Fruit fly (Drosophila melanogaster) whole organism, prepupa: ENCODE results near the gene CG32563.

Experiments used
- Blimp-1 ChIP-seq: fragments of 200-800 bp; sonication (Bioruptor generic); optimal IDR thresholded peaks from 3 replicates; lab custom pipeline; 2017; ENCODE audit warnings: missing biosample characterization, missing genetic modification characterization, mild to moderate bottlenecking, moderate library complexity, missing genetic modification reagents
- CG10631 ChIP-seq: fragments of 200-800 bp; sonication (Bioruptor generic); optimal IDR thresholded peaks from 2 replicates; lab custom pipeline; 2016; ENCODE audit warnings: missing biosample characterization, missing genetic modification characterization
- CG10669 ChIP-seq: fragments of 200-800 bp; sonication (Bioruptor generic); optimal IDR thresholded peaks from 3 replicates; lab custom pipeline; 2018; ENCODE audit warnings: missing biosample characterization, mild to moderate bottlenecking, missing genetic modification characterization, moderate library complexity
- CG11294 ChIP-seq: fragments of 200-800 bp; sonication (Bioruptor generic); IDR thresholded peaks from 2 replicates; pipeline ENCODE4 v1.3.6; 2022; ENCODE audit warnings: missing biosample characterization, missing genetic modification characterization
- CG11762 ChIP-seq: fragments of 200-800 bp; sonication (Bioruptor generic); optimal IDR thresholded peaks from 3 replicates; lab custom pipeline; 2016; ENCODE audit warnings: missing biosample characterization, missing genetic modification characterization; ENCODE audit not compliant: insufficient read depth
- CG11902 ChIP-seq: fragments of 200-800 bp; sonication (Bioruptor generic); optimal IDR thresholded peaks from 3 replicates; lab custom pipeline; 2016; ENCODE audit warnings: missing biosample characterization, missing genetic modification characterization
- CG15336 ChIP-seq: fragments of 200-800 bp; sonication (Bioruptor generic); IDR thresholded peaks from 2 replicates; pipeline ENCODE4 v1.3.6; 2022; ENCODE audit warnings: missing biosample characterization, missing genetic modification characterization
- CG1621 ChIP-seq: fragments of 200-800 bp; sonication (Bioruptor generic); optimal IDR thresholded peaks from 3 replicates; lab custom pipeline; 2018; ENCODE audit warnings: missing biosample characterization, mild to moderate bottlenecking, missing genetic modification characterization
- CG31627 ChIP-seq: fragments of 200-800 bp; sonication (Bioruptor generic); optimal IDR thresholded peaks from 3 replicates; lab custom pipeline; 2016; ENCODE audit warnings: missing biosample characterization, missing genetic modification characterization
- CG32006 ChIP-seq: fragments of 200-800 bp; sonication (Bioruptor generic); optimal IDR thresholded peaks from 3 replicates; lab custom pipeline; 2017; ENCODE audit warnings: missing biosample characterization, mild to moderate bottlenecking, missing genetic modification characterization
- CG34406 ChIP-seq: fragments of 200-800 bp; sonication (Bioruptor generic); optimal IDR thresholded peaks from 3 replicates; lab custom pipeline; 2016; ENCODE audit warnings: missing biosample characterization, missing genetic modification characterization
- CG3919 ChIP-seq: fragments of 200-800 bp; sonication (Bioruptor generic); optimal IDR thresholded peaks from 3 replicates; lab custom pipeline; 2016; ENCODE audit warnings: missing biosample characterization, missing genetic modification characterization
- CG6163 ChIP-seq: fragments of 200-800 bp; sonication (Bioruptor generic); IDR thresholded peaks from 3 replicates; pipeline ENCODE4 v1.3.6; 2022; ENCODE audit warnings: missing biosample characterization, missing genetic modification characterization
- CG6276 ChIP-seq: fragments of 200-800 bp; sonication (Bioruptor generic); optimal IDR thresholded peaks from 2 replicates; lab custom pipeline; 2017; ENCODE audit warnings: missing biosample characterization, mild to moderate bottlenecking, missing genetic modification characterization
- CG6792 ChIP-seq: fragments of 200-800 bp; sonication (Bioruptor generic); optimal IDR thresholded peaks from 3 replicates; lab custom pipeline; 2016; ENCODE audit warnings: missing biosample characterization, missing genetic modification characterization
- CG6854 ChIP-seq: fragments of 200-800 bp; sonication (Bioruptor generic); optimal IDR thresholded peaks from 2 replicates; lab custom pipeline; 2017; ENCODE audit warnings: missing biosample characterization, mild to moderate bottlenecking, missing genetic modification characterization
- CG8319 ChIP-seq: fragments of 200-800 bp; sonication (Bioruptor generic); optimal IDR thresholded peaks from 3 replicates; lab custom pipeline; 2016; ENCODE audit warnings: missing biosample characterization, missing genetic modification characterization
- CG9139 ChIP-seq: fragments of 200-800 bp; sonication (Bioruptor generic); optimal IDR thresholded peaks from 3 replicates; lab custom pipeline; 2017; ENCODE audit warnings: missing biosample characterization, mild to moderate bottlenecking, missing genetic modification characterization
- Eip75B ChIP-seq: fragments of 200-800 bp; sonication (Bioruptor generic); optimal IDR thresholded peaks from 3 replicates; lab custom pipeline; 2016; ENCODE audit warnings: missing biosample characterization, missing genetic modification characterization
- Eip78C ChIP-seq: fragments of 200-800 bp; sonication (Bioruptor generic); peaks from one replicate; lab custom pipeline; 2016; ENCODE audit warnings: missing biosample characterization, missing genetic modification characterization
- Ets96B ChIP-seq: fragments of 200-800 bp; optimal IDR thresholded peaks from 2 replicates; lab custom pipeline; 2019; ENCODE audit warnings: missing biosample characterization, mild to moderate bottlenecking, missing genetic modification characterization, moderate library complexity
- Gug ChIP-seq: fragments of 200-800 bp; sonication (Bioruptor generic); IDR thresholded peaks from 2 replicates; pipeline ENCODE4 v1.3.6; 2022; ENCODE audit warnings: missing biosample characterization, missing genetic modification characterization
- Hr38 ChIP-seq: sonication (Bioruptor generic); optimal IDR thresholded peaks from 2 replicates; lab custom pipeline; 2016; ENCODE audit warnings: missing biosample characterization, missing genetic modification characterization
- Hr4 ChIP-seq: fragments of 200-800 bp; sonication (Bioruptor generic); optimal IDR thresholded peaks from 3 replicates; lab custom pipeline; 2016; ENCODE audit warnings: missing biosample characterization, missing genetic modification characterization
- Lpt ChIP-seq: fragments of 200-800 bp; sonication (Bioruptor generic); optimal IDR thresholded peaks from 3 replicates; lab custom pipeline; 2016; ENCODE audit warnings: missing biosample characterization, missing genetic modification characterization
- Met ChIP-seq: fragments of 200-800 bp; sonication (Bioruptor generic); optimal IDR thresholded peaks from 3 replicates; lab custom pipeline; 2016; ENCODE audit warnings: missing biosample characterization, missing genetic modification characterization
- OdsH ChIP-seq: fragments of 200-800 bp; sonication (Bioruptor generic); optimal IDR thresholded peaks from 3 replicates; lab custom pipeline; 2016; ENCODE audit warnings: missing biosample characterization, missing genetic modification characterization
- Sox102F ChIP-seq: fragments of 200-800 bp; sonication (Bioruptor generic); optimal IDR thresholded peaks from 2 replicates; lab custom pipeline; 2016; ENCODE audit warnings: missing biosample characterization, mild to moderate bottlenecking, missing genetic modification characterization
- Sox14 ChIP-seq: fragments of 200-800 bp; sonication (Bioruptor generic); optimal IDR thresholded peaks from 3 replicates; lab custom pipeline; 2016; ENCODE audit warnings: missing biosample characterization, missing genetic modification characterization
- achi ChIP-seq: fragments of 200-800 bp; sonication (Bioruptor generic); optimal IDR thresholded peaks from 3 replicates; lab custom pipeline; 2016; ENCODE audit warnings: missing biosample characterization, missing genetic modification characterization
- dac ChIP-seq: fragments of 200-800 bp; sonication (Bioruptor generic); optimal IDR thresholded peaks from 2 replicates; lab custom pipeline; 2017; ENCODE audit warnings: missing biosample characterization, mild to moderate bottlenecking, missing genetic modification characterization
- dsx ChIP-seq: fragments of 200-800 bp; optimal IDR thresholded peaks from 3 replicates; lab custom pipeline; 2019; ENCODE audit warnings: missing biosample characterization, mild to moderate bottlenecking, missing genetic modification characterization, moderate library complexity; ENCODE audit not compliant: poor library complexity, severe bottlenecking
- eg ChIP-seq: fragments of 200-800 bp; sonication (Bioruptor generic); IDR thresholded peaks from 3 replicates; pipeline ENCODE4 v1.3.6; 2022; ENCODE audit warnings: missing biosample characterization, missing genetic modification characterization
- esn ChIP-seq: fragments of 200-800 bp; sonication (Bioruptor generic); optimal IDR thresholded peaks from 2 replicates; lab custom pipeline; 2016; ENCODE audit warnings: missing biosample characterization, mild to moderate bottlenecking, missing genetic modification characterization, moderate library complexity
- fd59A ChIP-seq: fragments of 200-800 bp; sonication (Bioruptor generic); optimal IDR thresholded peaks from 2 replicates; lab custom pipeline; 2017; ENCODE audit warnings: missing biosample characterization, mild to moderate bottlenecking, missing genetic modification characterization, missing genetic modification reagents
- fd85E ChIP-seq: fragments of 200-800 bp; sonication (Bioruptor generic); optimal IDR thresholded peaks from 3 replicates; lab custom pipeline; 2016; ENCODE audit warnings: missing biosample characterization, missing genetic modification characterization
- fkh ChIP-seq: fragments of 200-800 bp; sonication (Bioruptor generic); optimal IDR thresholded peaks from 3 replicates; lab custom pipeline; 2017; ENCODE audit warnings: missing biosample characterization, mild to moderate bottlenecking, missing genetic modification characterization, moderate library complexity
- lz ChIP-seq: fragments of 200-800 bp; sonication (Bioruptor generic); optimal IDR thresholded peaks from 3 replicates; lab custom pipeline; 2016; ENCODE audit warnings: missing biosample characterization, missing genetic modification characterization
- net ChIP-seq: fragments of 200-800 bp; sonication (Bioruptor generic); optimal IDR thresholded peaks from 3 replicates; lab custom pipeline; 2016; ENCODE audit warnings: missing biosample characterization, missing genetic modification characterization
- pdm3 ChIP-seq: fragments of 200-800 bp; sonication (Bioruptor generic); optimal IDR thresholded peaks from 3 replicates; lab custom pipeline; 2016; ENCODE audit warnings: missing biosample characterization, missing genetic modification characterization
- svp ChIP-seq: fragments of 200-800 bp; sonication (Bioruptor generic); peaks from one replicate; lab custom pipeline; 2016; ENCODE audit warnings: missing biosample characterization, missing genetic modification characterization
- topi ChIP-seq: fragments of 200-800 bp; sonication (Bioruptor generic); optimal IDR thresholded peaks from 3 replicates; lab custom pipeline; 2016; ENCODE audit warnings: missing biosample characterization, missing genetic modification characterization
- vri ChIP-seq: fragments of 200-800 bp; sonication (Bioruptor generic); optimal IDR thresholded peaks from 3 replicates; lab custom pipeline; 2016; ENCODE audit warnings: missing biosample characterization, mild to moderate bottlenecking, missing genetic modification characterization

The CG32563 gene

DNA sequence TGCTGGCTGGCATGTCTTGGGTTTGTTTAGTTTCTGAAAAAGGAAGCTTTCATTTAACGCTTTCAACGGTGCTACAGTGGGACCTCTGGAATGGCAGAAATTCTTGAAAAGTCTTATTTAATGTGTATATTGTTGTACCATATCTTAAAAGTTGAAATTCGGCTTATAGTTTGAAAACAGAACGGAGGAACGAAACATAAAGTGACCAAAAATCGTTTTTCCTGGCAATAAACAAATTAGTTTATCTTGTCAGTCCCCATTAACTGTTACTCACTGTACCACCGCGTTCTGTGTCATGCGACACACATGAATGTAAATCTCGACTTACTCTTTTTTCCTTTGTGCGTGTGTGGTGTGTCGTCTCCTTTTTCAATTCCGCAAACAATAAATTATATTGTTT is 36.1 kb upstream of the CG32563 start (continued):
- TF ChIP-seq CG34406 (GFP tag; lab: Kevin White, UChicago) (peak; percentile 22), Sox102F (GFP tag; lab: Kevin White, UChicago) (peak; percentile 60), Hr38 (GFP tag; lab: Kevin White, UChicago) (no peak), lz (GFP tag; lab: Kevin White, UChicago) (peak; percentile 62)

DNA sequence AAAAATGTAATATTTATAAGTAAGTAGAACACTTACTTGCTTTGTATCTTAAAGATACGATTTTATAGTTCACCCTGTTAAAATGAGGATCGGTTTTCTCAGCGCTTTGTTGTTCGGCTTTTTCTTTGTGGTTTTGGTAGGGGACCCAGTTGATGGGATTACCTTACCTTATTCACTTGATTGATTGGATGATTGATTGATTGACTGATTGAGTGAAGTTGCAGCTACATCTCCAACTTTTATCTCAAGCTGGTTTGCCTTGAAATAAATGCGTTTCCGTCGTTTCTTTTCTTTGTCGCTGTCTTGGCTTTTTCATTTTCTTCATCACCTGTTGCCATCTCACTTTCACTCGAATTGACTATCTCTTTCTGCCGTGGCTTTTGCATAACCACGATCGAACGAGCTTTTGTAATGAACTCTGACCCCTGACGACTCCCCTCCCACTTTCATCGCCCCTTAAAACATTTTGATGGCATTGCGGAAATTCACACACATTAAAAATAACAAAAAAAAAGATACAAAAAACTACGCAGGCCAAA is 35.4 kb upstream of the CG32563 start:
- TF ChIP-seq vri (GFP tag; lab: Kevin White, UChicago) (no peak), CG3919 (GFP tag; lab: Kevin White, UChicago) (no peak), achi (no peak), Met (GFP tag; lab: Kevin White, UChicago) (no peak), CG10631 (GFP tag; lab: Kevin White, UChicago) (no peak), Blimp-1 (GFP tag; lab: Kevin White, UChicago) (peak; percentile 5), Gug (GFP tag; lab: Robert Waterston, UW) (no peak), CG34406 (GFP tag; lab: Kevin White, UChicago) (no peak), eg (GFP tag; lab: Robert Waterston, UW) (no peak), Hr4 (GFP tag; lab: Kevin White, UChicago) (no peak), CG11762 (no peak), svp (GFP tag; lab: Kevin White, UChicago) (peak; percentile 9), Hr38 (GFP tag; lab: Kevin White, UChicago) (no peak), Eip78C (GFP tag; lab: Kevin White, UChicago) (peak; percentile 31)
- TF ChIP-seq, all 60 proteins: peak for 3

- TF ChIP-seq Ets96B (tag; lab: Kevin White, UChicago) (no peak), CG15336 (GFP tag; lab: Robert Waterston, UW) (peak; percentile 57), Eip78C (GFP tag; lab: Kevin White, UChicago) (peak; percentile 9), CG32006 (GFP tag; lab: Kevin White, UChicago) (peak; percentile 45), eg (GFP tag; lab: Robert Waterston, UW) (peak; percentile 58; the same call in 2 of the 3 replicates), Blimp-1 (GFP tag; lab: Kevin White, UChicago) (no peak), CG6276 (GFP tag; lab: Kevin White, UChicago) (no peak), svp (GFP tag; lab: Kevin White, UChicago) (peak; percentile 6), CG6163 (GFP tag; lab: Robert Waterston, UW) (peak; percentile 40; the same call in 1 of the 3 replicates), CG11294 (peak; percentile 31; the same call in 1 of the 2 replicates)
- TF ChIP-seq, all 60 proteins: peak for 7
Observed at dm6 chrX:17174115-17174514, 34.1 kb upstream of the CG32563 start.

DNA sequence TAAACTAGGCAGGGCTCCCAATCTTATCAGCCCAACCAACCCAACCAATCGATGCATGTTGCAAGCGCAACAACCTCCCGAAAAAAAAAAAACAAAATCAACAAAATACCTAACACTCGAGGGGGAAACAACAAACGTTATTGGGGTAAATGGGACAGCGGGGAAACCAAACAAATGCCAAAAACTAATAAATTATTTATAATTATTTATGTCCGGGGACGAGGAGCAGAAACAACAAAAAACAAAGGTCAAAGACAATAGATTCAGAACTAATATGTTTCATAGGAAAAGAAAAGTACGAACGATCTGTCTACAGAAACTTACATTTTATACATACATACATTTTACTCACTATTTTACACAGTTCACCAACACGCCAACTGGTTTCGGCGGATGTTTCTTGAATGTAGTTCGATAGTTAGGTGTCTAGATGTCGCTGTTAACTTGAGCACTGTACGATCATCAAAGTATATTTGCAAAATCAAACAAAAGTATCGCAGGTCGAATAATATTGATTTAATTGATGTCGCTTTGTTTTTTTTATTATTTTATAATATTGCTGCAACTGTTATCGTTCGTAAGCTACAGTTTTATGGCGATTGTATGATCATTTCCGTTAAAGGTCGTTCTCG is 32.6 kb upstream of the CG32563 start:
- no peak for TF ChIP-seq CG6854 (GFP tag; lab: Kevin White, UChicago)
- no peak for TF ChIP-seq CG1621 (tag; lab: Kevin White, UChicago)
- TF ChIP-seq OdsH (GFP tag; lab: Kevin White, UChicago) = peak; percentile 26
- TF ChIP-seq fd59A (GFP tag; lab: Kevin White, UChicago) = no peak
- TF ChIP-seq esn (GFP tag; lab: Kevin White, UChicago) = peak; percentile 23
- no peak for TF ChIP-seq Lpt (GFP tag; lab: Kevin White, UChicago)
- no peak for TF ChIP-seq CG11294
- TF ChIP-seq pdm3 (GFP tag; lab: Kevin White, UChicago) = peak; percentile 39
- no peak for TF ChIP-seq CG9139
- TF ChIP-seq CG10631 (GFP tag; lab: Kevin White, UChicago) = peak; percentile 9
- no peak for TF ChIP-seq dsx (GFP tag; lab: Kevin White, UChicago)
- peak; percentile 4 for TF ChIP-seq CG6792
- no peak for TF ChIP-seq CG6163 (GFP tag; lab: Robert Waterston, UW)
- TF ChIP-seq Sox14 = peak; percentile 14
- no peak for TF ChIP-seq dac
- TF ChIP-seq CG6276 (GFP tag; lab: Kevin White, UChicago) = no peak
- no peak for TF ChIP-seq CG10669 (GFP tag; lab: Kevin White, UChicago)
- TF ChIP-seq fd85E = no peak
- peak; percentile 71 for TF ChIP-seq Eip78C (GFP tag; lab: Kevin White, UChicago)
- TF ChIP-seq topi = peak; percentile 14
- peak; percentile 54 for TF ChIP-seq svp (GFP tag; lab: Kevin White, UChicago)
- TF ChIP-seq Hr4 (GFP tag; lab: Kevin White, UChicago) = no peak
- no peak for TF ChIP-seq Gug (GFP tag; lab: Robert Waterston, UW)
- TF ChIP-seq CG31627 = peak; percentile 37
- TF ChIP-seq CG8319 = no peak
- TF ChIP-seq net (GFP tag; lab: Kevin White, UChicago) = no peak
- no peak for TF ChIP-seq CG11902 (GFP tag; lab: Kevin White, UChicago)
- TF ChIP-seq Eip75B (GFP tag; lab: Kevin White, UChicago) = no peak
- peak; percentile 34 for TF ChIP-seq Met (GFP tag; lab: Kevin White, UChicago)
- peak; percentile 23 for TF ChIP-seq fkh (GFP tag; lab: Kevin White, UChicago)
